Worm (Caenorhabditis elegans) whole organism, L2 larva: ENCODE results near the gene let-858.

Experiments
- ama-1 ChIP-seq: fragments of 150-350 bp; optimal IDR thresholded peaks from 2 replicates; lab custom pipeline; 2018; ENCODE audit warnings: inconsistent platforms
- nhr-237 ChIP-seq: fragments of 150-350 bp; optimal IDR thresholded peaks from 2 replicates; lab custom pipeline; 2014; ENCODE audit warnings: missing biosample characterization, missing genetic modification characterization

- no peak for TF ChIP-seq ama-1 (lab: Kevin White, UChicago)
- TF ChIP-seq nhr-237, result no peak
Observed at ce11 chrII:10975239-10975638, 46.9 kb upstream of the let-858 start, which contains the start of gene ptp-3.
